Worm (Caenorhabditis elegans): ENCODE measurements around the gene R03H10.2.

- no peak for TF ChIP-seq ama-1 (optimal IDR thresholded peaks at IDR 0.05)
- no peak for TF ChIP-seq gmeb-2 (tag; optimal IDR thresholded peaks at IDR 0.05)
- TF ChIP-seq rnt-1 (tag; optimal IDR thresholded peaks at IDR 0.05): no peak
- no peak for TF ChIP-seq fkh-10 (GFP tag; optimal IDR thresholded peaks at IDR 0.05)
- no peak for TF ChIP-seq ceh-9 (tag; optimal IDR thresholded peaks at IDR 0.05)
- no peak for TF ChIP-seq hlh-30 (tag; optimal IDR thresholded peaks at IDR 0.05; ENCODE audit: insufficient read depth)
- TF ChIP-seq pat-9 (tag; optimal IDR thresholded peaks at IDR 0.05): no peak
- TF ChIP-seq pha-4 (tag; optimal IDR thresholded peaks at IDR 0.05): no peak
- no peak for TF ChIP-seq ceh-22 (tag; optimal IDR thresholded peaks at IDR 0.05)
- no peak for TF ChIP-seq ceh-2 (tag; optimal IDR thresholded peaks at IDR 0.05)
- TF ChIP-seq lin-11 (tag; optimal IDR thresholded peaks at IDR 0.05): no peak
- no peak for TF ChIP-seq syd-9 (tag; optimal IDR thresholded peaks at IDR 0.05)
Measured at ce11 chrII:4125239-4125638, 30.3 kb upstream of the R03H10.2 start.

All from whole organism, late embryonic.